Worm (Caenorhabditis elegans) whole organism, mixed stage, embryonic: ENCODE results near the gene zmp-4.

ENCODE experiments used
- ceh-43 ChIP-seq: fragments of 200-800 bp; sonication (Bioruptor generic); optimal IDR thresholded peaks from 2 replicates; lab custom pipeline; 2018; ENCODE audit warnings: mild to moderate bottlenecking, missing genetic modification characterization, moderate library complexity, missing compliant biosample characterization
- elt-3 ChIP-seq: fragments of 150-350 bp; optimal IDR thresholded peaks from 2 replicates; lab custom pipeline; 2014; ENCODE audit warnings: missing biosample characterization, missing genetic modification characterization
- lin-13 ChIP-seq: fragments of 150-350 bp; optimal IDR thresholded peaks from 2 replicates; lab custom pipeline; 2014; ENCODE audit warnings: missing biosample characterization, missing genetic modification characterization
- nhr-28 ChIP-seq: fragments of 150-350 bp; optimal IDR thresholded peaks from 2 replicates; lab custom pipeline; 2014; ENCODE audit warnings: missing biosample characterization, missing genetic modification characterization
- unc-39 ChIP-seq: fragments of 150-350 bp; optimal IDR thresholded peaks from 2 replicates; lab custom pipeline; 2014; ENCODE audit warnings: missing biosample characterization, missing genetic modification characterization

ce11 chrV:14948566-14948965 is 27.2 kb upstream of the zmp-4 start:
- TF ChIP-seq nhr-28 (tag; lab: Kevin White, UChicago) (no peak), unc-39 (no peak), elt-3 (no peak), lin-13 (no peak), ceh-43 (GFP tag; lab: Kevin White, UChicago) (no peak)
